Worm (Caenorhabditis elegans) whole organism, late embryonic: ENCODE data around the gene M110.3.

ENCODE experiments used
- T23F11.4 ChIP-seq: fragments of 200-800 bp; sonication (Bioruptor generic); optimal IDR thresholded peaks from 2 replicates; lab custom pipeline; 2018; ENCODE audit warnings: mild to moderate bottlenecking, missing genetic modification characterization, missing compliant biosample characterization
- Y22D7AL.16 ChIP-seq: sonication (generic microtip); optimal IDR thresholded peaks from 2 replicates; lab custom pipeline; 2016; ENCODE audit warnings: missing genetic modification characterization, missing compliant biosample characterization
- ahr-1 ChIP-seq: sonication (generic microtip); optimal IDR thresholded peaks from 2 replicates; lab custom pipeline; 2016; ENCODE audit warnings: missing genetic modification characterization, missing compliant biosample characterization
- ceh-14 ChIP-seq: sonication (generic microtip); optimal IDR thresholded peaks from 2 replicates; lab custom pipeline; 2016; ENCODE audit warnings: missing genotype, missing genetic modification characterization, missing compliant biosample characterization
- ceh-18 ChIP-seq: sonication (generic microtip); optimal IDR thresholded peaks from 2 replicates; lab custom pipeline; 2016; ENCODE audit warnings: missing genetic modification characterization, missing compliant biosample characterization
- ceh-19 ChIP-seq: fragments of 200-800 bp; sonication (Bioruptor generic); optimal IDR thresholded peaks from 2 replicates; lab custom pipeline; 2018; ENCODE audit warnings: mild to moderate bottlenecking, missing genetic modification characterization, missing compliant biosample characterization
- ceh-24 ChIP-seq: sonication (generic microtip); optimal IDR thresholded peaks from 2 replicates; lab custom pipeline; 2016; ENCODE audit warnings: mild to moderate bottlenecking, missing genetic modification characterization, missing compliant biosample characterization
- ceh-31 ChIP-seq: sonication (generic microtip); optimal IDR thresholded peaks from 2 replicates; lab custom pipeline; 2016; ENCODE audit warnings: missing genetic modification characterization, missing compliant biosample characterization
- ceh-6 ChIP-seq: fragments of 200-800 bp; sonication (Bioruptor generic); optimal IDR thresholded peaks from 2 replicates; lab custom pipeline; 2018; ENCODE audit warnings: mild to moderate bottlenecking, missing genetic modification characterization, missing compliant biosample characterization
- dmd-4 ChIP-seq: sonication (generic microtip); optimal IDR thresholded peaks from 2 replicates; lab custom pipeline; 2016; ENCODE audit warnings: borderline replicate concordance, missing genetic modification characterization, missing compliant biosample characterization
- dve-1 ChIP-seq: sonication (generic microtip); optimal IDR thresholded peaks from 2 replicates; lab custom pipeline; 2017; ENCODE audit warnings: antibody characterized with exemption, mild to moderate bottlenecking, missing genetic modification characterization, missing compliant biosample characterization
- elt-2 ChIP-seq: sonication (generic microtip); optimal IDR thresholded peaks from 2 replicates; lab custom pipeline; 2016; ENCODE audit warnings: missing genetic modification reagents, missing genetic modification characterization, missing compliant biosample characterization
- elt-4 ChIP-seq: sonication (generic microtip); optimal IDR thresholded peaks from 2 replicates; lab custom pipeline; 2016; ENCODE audit warnings: missing genetic modification characterization, missing compliant biosample characterization
- ets-4 ChIP-seq: sonication (generic microtip); optimal IDR thresholded peaks from 2 replicates; lab custom pipeline; 2016; ENCODE audit warnings: missing genetic modification characterization, missing compliant biosample characterization
- eyg-1 ChIP-seq: sonication (generic microtip); optimal IDR thresholded peaks from 2 replicates; lab custom pipeline; 2016; ENCODE audit warnings: missing genotype, missing genetic modification characterization, missing compliant biosample characterization
- fkh-6 ChIP-seq: sonication (generic microtip); optimal IDR thresholded peaks from 2 replicates; lab custom pipeline; 2016; ENCODE audit warnings: missing genetic modification characterization, missing compliant biosample characterization
- hlh-13 ChIP-seq: fragments of 200-800 bp; sonication (Bioruptor generic); optimal IDR thresholded peaks from 2 replicates; lab custom pipeline; 2018; ENCODE audit warnings: mild to moderate bottlenecking, missing genetic modification characterization, missing compliant biosample characterization
- hlh-30 ChIP-seq: sonication (generic microtip); optimal IDR thresholded peaks from 2 replicates; lab custom pipeline; 2017; ENCODE audit warnings: antibody characterized with exemption, missing genetic modification characterization, missing compliant biosample characterization; ENCODE audit not compliant: insufficient read depth
- hlh-6 ChIP-seq: sonication (generic microtip); optimal IDR thresholded peaks from 2 replicates; lab custom pipeline; 2016; ENCODE audit warnings: missing genotype, missing genetic modification characterization, missing compliant biosample characterization
- hlh-8 ChIP-seq: sonication (generic microtip); optimal IDR thresholded peaks from 2 replicates; lab custom pipeline; 2016; ENCODE audit warnings: missing genotype, missing genetic modification characterization, missing compliant biosample characterization
- madf-2 ChIP-seq: sonication (generic microtip); optimal IDR thresholded peaks from 2 replicates; lab custom pipeline; 2017; ENCODE audit warnings: missing genetic modification characterization, missing compliant biosample characterization
- nfya-1 ChIP-seq: sonication (generic microtip); optimal IDR thresholded peaks from 2 replicates; lab custom pipeline; 2017; ENCODE audit warnings: missing genetic modification characterization, mild to moderate bottlenecking, missing compliant biosample characterization, antibody characterized with exemption, moderate library complexity
- nhr-232 ChIP-seq: sonication (generic microtip); optimal IDR thresholded peaks from 2 replicates; lab custom pipeline; 2016; ENCODE audit warnings: missing genetic modification characterization, missing compliant biosample characterization
- pax-1 ChIP-seq: fragments of 150-350 bp; optimal IDR thresholded peaks from 2 replicates; lab custom pipeline; 2014; ENCODE audit warnings: missing biosample characterization, missing genetic modification characterization
- pha-2 ChIP-seq: sonication (generic microtip); optimal IDR thresholded peaks from 2 replicates; lab custom pipeline; 2017; ENCODE audit warnings: mild to moderate bottlenecking, missing genetic modification characterization, missing compliant biosample characterization
- pha-4 ChIP-seq: fragments of 150-350 bp; optimal IDR thresholded peaks from 2 replicates; lab custom pipeline; 2018; ENCODE audit warnings: missing biosample characterization, missing genetic modification reagents, missing genetic modification characterization
- pqm-1 ChIP-seq: sonication (generic microtip); optimal IDR thresholded peaks from 2 replicates; lab custom pipeline; 2016; ENCODE audit warnings: missing genetic modification characterization, missing compliant biosample characterization
- pros-1 ChIP-seq: fragments of 150-350 bp; optimal IDR thresholded peaks from 2 replicates; lab custom pipeline; 2014; ENCODE audit warnings: missing biosample characterization, missing genetic modification reagents, missing genetic modification characterization
- ref-2 ChIP-seq: sonication (generic microtip); optimal IDR thresholded peaks from 2 replicates; lab custom pipeline; 2016; ENCODE audit warnings: missing genetic modification characterization, missing compliant biosample characterization
- sox-2 ChIP-seq: fragments of 200-800 bp; sonication (Bioruptor generic); IDR thresholded peaks from 2 replicates; pipeline ENCODE4 v1.3.6; 2022; ENCODE audit warnings: missing genetic modification reagents, missing genetic modification characterization, missing compliant biosample characterization
- tbx-7 ChIP-seq: sonication (generic microtip); optimal IDR thresholded peaks from 2 replicates; lab custom pipeline; 2016; ENCODE audit warnings: missing genotype, missing genetic modification characterization, missing compliant biosample characterization
- ttx-3 ChIP-seq: sonication (generic microtip); optimal IDR thresholded peaks from 2 replicates; lab custom pipeline; 2016; ENCODE audit warnings: missing genetic modification reagents, missing genetic modification characterization, missing compliant biosample characterization
- unc-3 ChIP-seq, 2 experiments: fragments of 200-800 bp in 1 of 2; sonication (Bioruptor generic) in 1 of 2; sonication (generic microtip) in 1 of 2; conservative IDR thresholded peaks in 1 of 2; optimal IDR thresholded peaks in 1 of 2; 2 replicates each; pipeline versions ENCODE4 v1.3.6 to Lab custom; 2016 to 2022; ENCODE audit warnings: missing compliant biosample characterization in 2 of 2, missing genetic modification characterization in 2 of 2, missing genetic modification reagents in 1 of 2
- unc-55 ChIP-seq: sonication (generic microtip); optimal IDR thresholded peaks from 2 replicates; lab custom pipeline; 2017; ENCODE audit warnings: missing biosample characterization, missing genetic modification reagents, missing genetic modification characterization
- ztf-16 ChIP-seq: sonication (generic microtip); optimal IDR thresholded peaks from 2 replicates; lab custom pipeline; 2017; ENCODE audit warnings: missing genetic modification characterization, missing compliant biosample characterization

The M110.3 gene

ce11 chrII:8223945-8224344 lies 7.5 kb upstream of the M110.3 start:
- TF ChIP-seq dmd-4 (tag; lab: Kevin White, UChicago) (no peak), ztf-16 (tag; lab: Kevin White, UChicago) (no peak), pha-2 (no peak), fkh-6 (tag; lab: Kevin White, UChicago) (no peak), hlh-13 (GFP tag; lab: Kevin White, UChicago) (no peak), eyg-1 (no peak), hlh-6 (no peak), Y22D7AL.16 (tag; lab: Kevin White, UChicago) (no peak), pros-1 (no peak), elt-4 (tag; lab: Kevin White, UChicago) (no peak), ceh-24 (tag; lab: Kevin White, UChicago) (no peak), ref-2 (tag; lab: Kevin White, UChicago) (no peak), madf-2 (no peak)

DNA sequence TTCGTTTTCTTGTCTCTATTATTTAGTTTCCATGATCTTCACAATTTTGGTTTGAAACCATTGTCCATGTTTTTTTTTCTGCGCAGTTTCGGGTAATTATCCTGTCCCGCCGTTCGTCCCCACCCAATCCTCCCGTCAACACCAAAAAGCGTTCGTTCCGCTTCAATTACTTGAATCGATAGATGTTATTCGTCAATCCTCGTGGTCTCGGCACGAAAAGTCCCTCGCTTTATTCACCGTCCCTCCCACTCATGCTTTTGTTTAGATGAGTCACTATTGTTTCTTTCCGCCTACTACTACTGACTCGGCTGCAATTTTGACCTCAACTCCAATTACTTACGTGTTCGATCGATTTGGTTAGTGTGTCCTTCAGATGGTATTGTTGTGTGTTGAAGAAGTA lies 7.0 kb upstream of the M110.3 start:
- TF ChIP-seq pqm-1 (tag; lab: Kevin White, UChicago) (no peak), sox-2 (GFP tag; lab: Robert Waterston, UW) (peak; percentile 32; the same call in 1 of the 2 replicates), ceh-31 (peak; percentile 59), pax-1 (tag; lab: Kevin White, UChicago) (peak; percentile 87)

ce11 chrII:8222309-8223065 lies 6.1 kb upstream of the M110.3 start, which contains the start of gene dab-1:
TSS of gene dab-1 (plus strand) at chrII:8222386.
- TF ChIP-seq madf-2 (no peak), ceh-6 (no peak), hlh-8 (tag; lab: Kevin White, UChicago) (no peak), ref-2 (tag; lab: Kevin White, UChicago) (no peak), nfya-1 (peak; percentile 32), T23F11.4 (GFP tag; lab: Kevin White, UChicago) (no peak), ceh-19 (GFP tag; lab: Kevin White, UChicago) (peak; percentile 37), unc-55 (GFP tag; lab: Kevin White, UChicago) (peak; percentile 30), sox-2 (GFP tag; lab: Robert Waterston, UW) (no peak; the same call in 1 of the 2 replicates), nhr-232 (no peak), hlh-30 (peak; percentile 49), ceh-18 (tag; lab: Kevin White, UChicago) (no peak), ceh-31 (peak; percentile 6), unc-3 (GFP tag; conservative IDR thresholded peaks at IDR 0.05; lab: Robert Waterston, UW) (no peak), unc-3 (tag; optimal IDR thresholded peaks at IDR 0.05; lab: Kevin White, UChicago) (no peak), ets-4 (tag; lab: Kevin White, UChicago) (no peak), elt-2 (tag; lab: Kevin White, UChicago) (peak; percentile 3)

ce11 chrII:8220267-8220666 lies 3.9 kb upstream of the M110.3 start:
- no peak for TF ChIP-seq ceh-19 (GFP tag; lab: Kevin White, UChicago)
- no peak for TF ChIP-seq tbx-7 (tag; lab: Kevin White, UChicago)
- no peak for TF ChIP-seq ceh-6
- no peak for TF ChIP-seq dmd-4 (tag; lab: Kevin White, UChicago)
- no peak for TF ChIP-seq dve-1
- no peak for TF ChIP-seq ets-4 (tag; lab: Kevin White, UChicago)
- TF ChIP-seq pax-1 (tag; lab: Kevin White, UChicago), result no peak
- TF ChIP-seq ceh-18 (tag; lab: Kevin White, UChicago), result no peak
- TF ChIP-seq ahr-1, result no peak
- TF ChIP-seq T23F11.4 (GFP tag; lab: Kevin White, UChicago), result no peak
- no peak for TF ChIP-seq pha-4 (tag; lab: Kevin White, UChicago)
- no peak for TF ChIP-seq ceh-14 (tag; lab: Kevin White, UChicago)
- no peak for TF ChIP-seq hlh-6
- no peak for TF ChIP-seq Y22D7AL.16 (tag; lab: Kevin White, UChicago)
- TF ChIP-seq ttx-3 (tag; lab: Kevin White, UChicago), result no peak
